Fruit fly (Drosophila melanogaster) whole organism, pupa: ENCODE results near the gene RpLP1.
A peak's percentile ranks its signal among the peaks of the same experiment; 100 is the strongest.

Experiments
- CG10348 ChIP-seq: fragments of 200-800 bp; sonication (Bioruptor generic); IDR thresholded peaks from 2 replicates; pipeline ENCODE4 v1.3.6; 2022; ENCODE audit warnings: missing biosample characterization, missing genetic modification characterization
- CG12605 ChIP-seq: fragments of 200-800 bp; sonication (Bioruptor generic); IDR thresholded peaks from 2 replicates; pipeline ENCODE4 v1.3.6; 2022; ENCODE audit warnings: missing biosample characterization, missing genetic modification characterization
- CG13204 ChIP-seq: fragments of 200-800 bp; sonication (Bioruptor generic); optimal IDR thresholded peaks from 2 replicates; lab custom pipeline; 2018; ENCODE audit warnings: missing biosample characterization, mild to moderate bottlenecking, missing genetic modification characterization, moderate library complexity
- CG14655 ChIP-seq: fragments of 200-800 bp; sonication (Bioruptor generic); optimal IDR thresholded peaks from 3 replicates; lab custom pipeline; 2017; ENCODE audit warnings: mild to moderate bottlenecking, missing biosample characterization, missing genetic modification reagents, missing genetic modification characterization
- CG15710 ChIP-seq: fragments of 200-800 bp; sonication (Bioruptor generic); optimal IDR thresholded peaks from 2 replicates; lab custom pipeline; 2018; ENCODE audit warnings: missing biosample characterization, mild to moderate bottlenecking, missing genetic modification characterization, moderate library complexity
- CG17806 ChIP-seq: fragments of 200-800 bp; sonication (Bioruptor generic); optimal IDR thresholded peaks from 2 replicates; lab custom pipeline; 2018; ENCODE audit warnings: missing biosample characterization, mild to moderate bottlenecking, missing genetic modification characterization, moderate library complexity
- CG32121 ChIP-seq: fragments of 200-800 bp; sonication (Bioruptor generic); IDR thresholded peaks from 2 replicates; pipeline ENCODE4 v1.3.6; 2022; ENCODE audit warnings: missing biosample characterization, missing genetic modification characterization
- CG34367 ChIP-seq: fragments of 200-800 bp; sonication (Bioruptor generic); optimal IDR thresholded peaks from 2 replicates; lab custom pipeline; 2018; ENCODE audit warnings: missing biosample characterization, mild to moderate bottlenecking, missing genetic modification characterization
- CG4496 ChIP-seq: fragments of 200-800 bp; sonication (Bioruptor generic); IDR thresholded peaks from 3 replicates; pipeline ENCODE4 v1.3.6; 2022; ENCODE audit warnings: missing biosample characterization, missing genetic modification characterization
- CG8159 ChIP-seq: fragments of 200-800 bp; sonication (Bioruptor generic); optimal IDR thresholded peaks from 3 replicates; lab custom pipeline; 2018; ENCODE audit warnings: missing biosample characterization, mild to moderate bottlenecking, missing genetic modification characterization, moderate library complexity
- CG8301 ChIP-seq: fragments of 200-800 bp; sonication (Bioruptor generic); optimal IDR thresholded peaks from 2 replicates; lab custom pipeline; 2018; ENCODE audit warnings: missing biosample characterization, mild to moderate bottlenecking, missing genetic modification characterization
- CG9948 ChIP-seq: fragments of 200-800 bp; sonication (Bioruptor generic); optimal IDR thresholded peaks from 2 replicates; lab custom pipeline; 2018; ENCODE audit warnings: missing biosample characterization, mild to moderate bottlenecking, missing genetic modification characterization, moderate library complexity
- D1 ChIP-seq: fragments of 200-800 bp; sonication (Bioruptor generic); optimal IDR thresholded peaks from 2 replicates; lab custom pipeline; 2018; ENCODE audit warnings: missing biosample characterization, mild to moderate bottlenecking, missing genetic modification characterization, moderate library complexity
- EcR ChIP-seq: fragments of 200-800 bp; sonication (Bioruptor generic); optimal IDR thresholded peaks from 3 replicates; lab custom pipeline; 2019; ENCODE audit warnings: missing biosample characterization, missing genetic modification characterization, mild to moderate bottlenecking, moderate library complexity, missing genetic modification reagents
- Ets98B ChIP-seq: fragments of 200-800 bp; sonication (Bioruptor generic); IDR thresholded peaks from 2 replicates; pipeline ENCODE4 v1.3.6; 2022; ENCODE audit warnings: missing biosample characterization, missing genetic modification characterization
- Pif1A ChIP-seq: fragments of 200-800 bp; sonication (Bioruptor generic); optimal IDR thresholded peaks from 3 replicates; lab custom pipeline; 2016; ENCODE audit warnings: missing biosample characterization, missing genetic modification characterization
- Pif1B ChIP-seq: fragments of 200-800 bp; sonication (Bioruptor generic); optimal IDR thresholded peaks from 3 replicates; lab custom pipeline; 2016; ENCODE audit warnings: missing biosample characterization, missing genetic modification characterization
- Snoo ChIP-seq: fragments of 200-800 bp; sonication (Bioruptor generic); optimal IDR thresholded peaks from 3 replicates; lab custom pipeline; 2017; ENCODE audit warnings: missing biosample characterization, mild to moderate bottlenecking, missing genetic modification characterization, inconsistent platforms
- fd96Ca ChIP-seq: fragments of 200-800 bp; sonication (Bioruptor generic); IDR thresholded peaks from 3 replicates; pipeline ENCODE4 v1.3.6; 2022; ENCODE audit warnings: missing biosample characterization, missing genetic modification characterization
- gl ChIP-seq: fragments of 200-800 bp; sonication (Bioruptor generic); optimal IDR thresholded peaks from 2 replicates; lab custom pipeline; 2018; ENCODE audit warnings: missing biosample characterization, mild to moderate bottlenecking, missing genetic modification characterization
- rn ChIP-seq: fragments of 200-800 bp; sonication (Bioruptor generic); IDR thresholded peaks from 2 replicates; pipeline ENCODE4 v1.3.6; 2022; ENCODE audit warnings: missing biosample characterization, missing genetic modification characterization

Gene RpLP1

dm6 chr2L:434439-434838 lies 14.7 kb downstream of the RpLP1 start:
- no peak for TF ChIP-seq Pif1A (GFP tag; lab: Kevin White, UChicago)
- TF ChIP-seq Ets98B (GFP tag; lab: Robert Waterston, UW): no peak
- no peak for TF ChIP-seq fd96Ca (GFP tag; lab: Robert Waterston, UW)
- TF ChIP-seq CG34367 (tag; lab: Kevin White, UChicago): no peak
- TF ChIP-seq CG17806: no peak
- no peak for TF ChIP-seq CG12605
- no peak for TF ChIP-seq CG4496 (GFP tag; lab: Robert Waterston, UW)

DNA sequence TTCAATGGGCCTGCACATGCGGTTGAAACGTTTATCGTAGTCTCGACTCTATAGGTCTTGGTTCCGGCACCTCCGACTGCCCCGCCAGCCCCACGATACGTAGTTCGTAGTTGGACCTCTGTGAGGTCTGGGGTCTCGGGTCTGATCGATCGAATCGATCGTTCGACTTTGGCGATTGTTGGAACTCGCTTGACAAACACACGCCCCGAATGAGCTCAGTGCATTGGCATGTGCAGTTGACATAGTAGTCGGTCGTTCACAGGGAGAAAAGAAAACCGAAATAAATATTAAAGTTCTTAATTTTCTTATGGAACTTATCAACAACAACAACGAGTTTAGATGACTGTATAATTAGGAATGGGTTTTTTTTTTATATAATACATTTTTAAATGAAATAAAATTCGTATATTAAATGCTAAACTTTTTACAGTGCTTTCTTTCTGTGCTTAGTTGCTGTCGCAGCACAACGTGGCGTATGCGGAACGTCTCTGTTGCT lies 15.6 kb downstream of the RpLP1 start:
- TF ChIP-seq CG13204 (no peak), CG15710 (peak; percentile 49), rn (peak; percentile 54; the same call in 1 of the 2 replicates), gl (tag; lab: Kevin White, UChicago) (peak; percentile 5), EcR (GFP tag; lab: Kevin White, UChicago) (peak; percentile 2), CG34367 (tag; lab: Kevin White, UChicago) (peak; percentile 19), Ets98B (GFP tag; lab: Robert Waterston, UW) (peak; percentile 83), fd96Ca (GFP tag; lab: Robert Waterston, UW) (peak; percentile 54; the same call in 1 of the 3 replicates), Pif1A (GFP tag; lab: Kevin White, UChicago) (peak; percentile 53), CG17806 (peak; percentile 60), CG9948 (tag; lab: Kevin White, UChicago) (peak; percentile 52), CG10348 (GFP tag; lab: Robert Waterston, UW) (0 out of 2 replicates have a peak, but pooled peaks have one; percentile 23), Snoo (tag; lab: Kevin White, UChicago) (no peak), CG12605 (peak; percentile 64), CG8159 (peak; percentile 61), CG8301 (tag; lab: Kevin White, UChicago) (peak; percentile 61), Pif1B (GFP tag; lab: Kevin White, UChicago) (peak; percentile 51), CG14655 (GFP tag; lab: Kevin White, UChicago) (peak; percentile 66), CG32121 (peak; percentile 83), D1 (tag; lab: Kevin White, UChicago) (no peak), CG4496 (GFP tag; lab: Robert Waterston, UW) (peak; percentile 54; the same call in 1 of the 3 replicates)

- no peak for TF ChIP-seq CG10348 (GFP tag; lab: Robert Waterston, UW)
- no peak for TF ChIP-seq gl (tag; lab: Kevin White, UChicago)
- no peak for TF ChIP-seq CG32121
- TF ChIP-seq CG14655 (GFP tag; lab: Kevin White, UChicago): no peak
- TF ChIP-seq Pif1B (GFP tag; lab: Kevin White, UChicago): no peak
- no peak for TF ChIP-seq CG9948 (tag; lab: Kevin White, UChicago)
- TF ChIP-seq CG13204: no peak
- TF ChIP-seq fd96Ca (GFP tag; lab: Robert Waterston, UW): no peak
- no peak for TF ChIP-seq CG15710
- no peak for TF ChIP-seq Snoo (tag; lab: Kevin White, UChicago)
- TF ChIP-seq CG8301 (tag; lab: Kevin White, UChicago): no peak
- TF ChIP-seq Pif1A (GFP tag; lab: Kevin White, UChicago): no peak
- TF ChIP-seq CG34367 (tag; lab: Kevin White, UChicago): no peak
Measured at dm6 chr2L:437498-437897, 17.7 kb downstream of the RpLP1 start.

- peak; percentile 89 for TF ChIP-seq CG9948 (tag; lab: Kevin White, UChicago)
- TF ChIP-seq Ets98B (GFP tag; lab: Robert Waterston, UW): peak; percentile 82
- peak; percentile 92 for TF ChIP-seq CG14655 (GFP tag; lab: Kevin White, UChicago)
- peak; percentile 82 for TF ChIP-seq Pif1A (GFP tag; lab: Kevin White, UChicago)
- TF ChIP-seq CG15710: peak; percentile 82
- peak; percentile 54 for TF ChIP-seq D1 (tag; lab: Kevin White, UChicago)
- TF ChIP-seq CG10348 (GFP tag; lab: Robert Waterston, UW): no peak
- TF ChIP-seq CG12605: peak; percentile 57
- 0 out of 2 replicates have a peak, but pooled peaks have one; percentile 18 for TF ChIP-seq CG32121
- TF ChIP-seq CG8159: peak; percentile 87
- 0 out of 2 replicates have a peak, but pooled peaks have one; percentile 14 for TF ChIP-seq rn
- peak; percentile 90 for TF ChIP-seq CG8301 (tag; lab: Kevin White, UChicago)
- TF ChIP-seq gl (tag; lab: Kevin White, UChicago): peak; percentile 67
- no peak for TF ChIP-seq CG13204
- peak; percentile 85 for TF ChIP-seq Snoo (tag; lab: Kevin White, UChicago)
- peak; percentile 76 for TF ChIP-seq CG34367 (tag; lab: Kevin White, UChicago)
- peak; percentile 81 for TF ChIP-seq fd96Ca (GFP tag; lab: Robert Waterston, UW)
- TF ChIP-seq EcR (GFP tag; lab: Kevin White, UChicago): no peak
- peak; percentile 70 for TF ChIP-seq CG4496 (GFP tag; lab: Robert Waterston, UW)
- TF ChIP-seq CG17806: peak; percentile 92
- TF ChIP-seq Pif1B (GFP tag; lab: Kevin White, UChicago): peak; percentile 82
Measured at dm6 chr2L:439339-439738, 19.6 kb downstream of the RpLP1 start.

dm6 chr2L:440638-441454 lies 21.1 kb downstream of the RpLP1 start:
- peak; percentile 90 for TF ChIP-seq Snoo (tag; lab: Kevin White, UChicago)
- peak; percentile 89 for TF ChIP-seq CG14655 (GFP tag; lab: Kevin White, UChicago)
- TF ChIP-seq CG34367 (tag; lab: Kevin White, UChicago): peak; percentile 86
- peak; percentile 72 for TF ChIP-seq CG8301 (tag; lab: Kevin White, UChicago)
- peak; percentile 92 for TF ChIP-seq CG15710
- peak; percentile 87 for TF ChIP-seq Pif1B (GFP tag; lab: Kevin White, UChicago)
- TF ChIP-seq fd96Ca (GFP tag; lab: Robert Waterston, UW): no peak
- TF ChIP-seq CG13204: peak; percentile 73
- TF ChIP-seq D1 (tag; lab: Kevin White, UChicago): peak; percentile 90
- TF ChIP-seq CG4496 (GFP tag; lab: Robert Waterston, UW): no peak; the same call in 1 of the 3 replicates
- TF ChIP-seq gl (tag; lab: Kevin White, UChicago): peak; percentile 53
- peak; percentile 20; the same call in 1 of the 2 replicates for TF ChIP-seq CG12605
- peak; percentile 90 for TF ChIP-seq CG17806
- no peak for TF ChIP-seq CG32121
- peak; percentile 95 for TF ChIP-seq CG9948 (tag; lab: Kevin White, UChicago)
- peak; percentile 94 for TF ChIP-seq CG8159
- TF ChIP-seq Pif1A (GFP tag; lab: Kevin White, UChicago): peak; percentile 83
- TF ChIP-seq CG10348 (GFP tag; lab: Robert Waterston, UW): no peak
- no peak for TF ChIP-seq Ets98B (GFP tag; lab: Robert Waterston, UW)
- TF ChIP-seq EcR (GFP tag; lab: Kevin White, UChicago): no peak
- TF ChIP-seq rn: no peak
